Worm (Caenorhabditis elegans) whole organism, midembryonic: ENCODE results near the gene Y41C4A.8.

Source experiments
- T22C8.4 ChIP-seq: fragments of 200-800 bp; sonication (Bioruptor generic); IDR thresholded peaks from 2 replicates; pipeline ENCODE4 v1.3.6; 2022; ENCODE audit warnings: missing genetic modification characterization, missing compliant biosample characterization
- cog-1 ChIP-seq: sonication (generic microtip); optimal IDR thresholded peaks from 2 replicates; lab custom pipeline; 2016; ENCODE audit warnings: missing genetic modification characterization, missing compliant biosample characterization
- flt-1 ChIP-seq: fragments of 200-800 bp; sonication (Bioruptor generic); IDR thresholded peaks from 2 replicates; pipeline ENCODE4 v1.3.6; 2022; ENCODE audit warnings: missing genetic modification characterization, missing compliant biosample characterization
- klf-2 ChIP-seq: fragments of 200-800 bp; sonication (Bioruptor generic); conservative IDR thresholded peaks from 2 replicates; pipeline ENCODE4 v1.3.6; 2022; ENCODE audit warnings: missing genetic modification reagents, missing genetic modification characterization, missing compliant biosample characterization
- med-1 ChIP-seq: sonication (generic microtip); optimal IDR thresholded peaks from 2 replicates; lab custom pipeline; 2017; ENCODE audit warnings: missing genetic modification characterization, mild to moderate bottlenecking, missing compliant biosample characterization, antibody characterized with exemption, missing genetic modification reagents; ENCODE audit not compliant: insufficient read depth
- ref-1 ChIP-seq: fragments of 200-800 bp; sonication (Bioruptor generic); conservative IDR thresholded peaks from 2 replicates; pipeline ENCODE4 v1.3.6; 2022; ENCODE audit warnings: missing genetic modification reagents, missing genetic modification characterization, missing compliant biosample characterization

DNA sequence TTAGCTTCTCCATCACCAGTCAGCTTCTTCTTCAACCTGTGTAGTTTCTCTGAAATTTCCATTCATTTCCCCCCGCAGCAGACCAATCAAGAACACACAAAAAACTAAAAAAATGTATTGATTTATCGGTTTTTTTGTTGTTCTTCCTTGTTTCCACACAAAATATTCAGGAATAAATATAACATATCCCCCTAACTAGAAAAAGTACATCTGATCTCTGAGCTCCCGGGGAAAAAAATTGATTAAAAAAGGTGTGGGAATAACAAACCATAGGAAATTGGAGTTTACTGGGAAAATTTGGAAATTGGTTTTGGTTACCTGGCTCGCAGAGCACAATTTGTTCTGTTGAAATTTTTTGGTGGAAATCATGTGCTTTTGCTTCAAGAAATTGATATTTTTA, 13.6 kb downstream of the Y41C4A.8 start, which contains the start of gene Y41C4A.22:
- TF ChIP-seq klf-2 (GFP tag; lab: Robert Waterston, UW) (no peak), cog-1 (no peak), med-1 (GFP tag; lab: Kevin White, UChicago) (no peak), flt-1 (no peak), ref-1 (no peak), T22C8.4 (GFP tag; lab: Robert Waterston, UW) (no peak)
